Fruit fly (Drosophila melanogaster): Measurements from ENCODE around the gene CG44837.

- TF ChIP-seq Sin3A (optimal IDR thresholded peaks at IDR 0.05) (no peak), h (optimal IDR thresholded peaks at IDR 0.05) (no peak)
These were observed 75.1 kb downstream of the CG44837 start for dm6 chr3L:11863587-11863986.

All from Kc167 (cell line).